Fruit fly (Drosophila melanogaster) whole organism, larva: ENCODE measurements around the gene Qsox2.
A peak's percentile ranks its signal among the peaks of the same experiment; 100 is the strongest.

Experiments
- noc ChIP-seq: fragments of 200-800 bp; sonication (Bioruptor generic); optimal IDR thresholded peaks from 3 replicates; lab custom pipeline; 2019; ENCODE audit warnings: missing biosample characterization, mild to moderate bottlenecking, missing genetic modification characterization, moderate library complexity

The Qsox2 gene

DNA sequence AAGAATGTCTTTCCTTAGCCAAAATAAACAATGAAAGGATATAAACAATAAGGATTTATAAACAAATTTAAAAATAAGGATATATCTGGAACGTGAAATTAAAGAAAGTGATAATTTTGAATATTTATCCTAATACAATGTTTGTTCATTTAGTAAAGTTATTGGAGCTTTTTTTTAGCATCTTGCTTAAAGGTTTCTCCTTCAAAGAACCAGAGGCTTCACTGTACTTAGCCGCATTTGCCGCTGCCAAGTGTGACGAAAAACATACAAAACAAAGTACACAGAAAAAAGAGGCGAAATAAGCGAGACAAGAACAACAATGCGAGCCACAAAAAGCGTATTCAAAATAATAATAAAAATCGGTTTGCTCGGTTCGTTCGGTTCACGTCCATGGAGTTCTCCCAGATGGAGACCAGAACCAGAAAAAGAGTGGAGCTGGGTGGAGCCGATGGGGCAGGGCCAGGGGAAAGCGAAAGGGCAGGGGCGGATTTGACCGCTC lies 27.9 kb downstream of the Qsox2 start:
- TF ChIP-seq noc (tag; lab: Kevin White, UChicago) = peak; percentile 21

DNA sequence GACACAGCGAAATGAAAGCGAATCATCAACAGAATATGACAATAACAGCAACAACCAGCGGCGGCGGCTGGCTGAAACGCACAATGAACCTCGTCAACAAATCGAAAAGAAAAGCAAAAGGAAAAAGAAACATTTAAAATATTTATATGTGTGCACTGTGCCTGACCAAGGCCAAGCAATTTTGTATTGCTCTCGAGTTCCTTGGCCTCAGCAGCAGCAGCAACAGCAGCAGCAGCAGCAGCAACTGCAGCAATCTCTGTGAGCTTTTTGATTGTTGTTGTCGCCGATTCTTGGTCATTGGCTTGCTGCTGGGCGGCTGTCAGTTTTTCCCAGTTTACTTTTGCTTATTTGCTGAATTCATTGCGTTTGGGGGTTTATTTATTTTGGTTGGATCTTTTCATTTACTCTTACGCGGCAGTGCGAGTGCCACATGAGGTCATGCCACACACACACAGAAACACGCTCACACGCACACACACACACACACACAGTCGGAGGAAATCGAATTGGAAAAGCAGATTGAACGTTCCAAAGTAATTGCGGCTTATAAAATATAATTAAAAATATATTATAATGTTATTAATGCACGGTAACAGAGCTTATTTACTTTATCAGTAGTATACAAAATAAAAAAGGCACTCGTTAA lies 30.6 kb downstream of the Qsox2 start:
- TF ChIP-seq noc (tag; lab: Kevin White, UChicago) = no peak

DNA sequence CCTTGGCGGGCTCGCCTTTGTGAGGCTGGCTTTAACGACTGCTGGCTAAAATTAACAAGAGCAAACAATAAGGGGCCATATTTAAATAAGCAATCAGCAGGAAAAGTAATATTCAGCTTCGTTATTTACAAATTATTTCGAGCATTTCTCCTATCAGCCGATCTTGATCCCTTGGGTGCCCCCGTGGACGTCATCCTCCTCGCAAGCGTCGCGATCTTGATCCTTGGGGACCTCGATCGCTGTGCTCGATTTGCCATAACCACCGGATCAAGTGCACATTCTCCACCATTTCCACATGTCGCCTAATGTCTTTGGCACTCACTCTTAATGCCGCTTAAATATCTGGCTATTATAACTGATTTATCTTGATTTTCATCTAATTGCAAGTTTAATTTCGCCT lies 31.1 kb downstream of the Qsox2 start:
- no peak for TF ChIP-seq noc (tag; lab: Kevin White, UChicago)

DNA sequence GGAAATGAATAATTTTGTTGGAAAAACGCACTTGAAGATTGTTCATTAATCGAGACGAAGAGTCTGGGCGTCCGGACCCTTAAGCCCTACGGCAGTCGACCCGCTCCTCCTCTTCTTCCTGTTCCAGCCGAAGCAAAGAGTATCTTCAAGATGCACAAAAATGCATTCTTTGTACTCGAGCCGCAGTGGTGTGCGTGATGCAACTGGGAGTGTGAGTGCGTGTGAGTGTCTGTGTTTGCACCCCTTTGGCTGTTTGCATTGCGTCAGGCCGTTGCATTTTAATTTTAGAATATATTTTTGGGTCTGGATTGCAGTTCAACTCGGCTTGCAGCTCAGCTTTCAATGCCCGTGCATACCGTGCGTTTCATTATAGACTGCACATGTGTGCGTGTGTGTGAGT lies 32.2 kb downstream of the Qsox2 start:
- no peak for TF ChIP-seq noc (tag; lab: Kevin White, UChicago)

DNA sequence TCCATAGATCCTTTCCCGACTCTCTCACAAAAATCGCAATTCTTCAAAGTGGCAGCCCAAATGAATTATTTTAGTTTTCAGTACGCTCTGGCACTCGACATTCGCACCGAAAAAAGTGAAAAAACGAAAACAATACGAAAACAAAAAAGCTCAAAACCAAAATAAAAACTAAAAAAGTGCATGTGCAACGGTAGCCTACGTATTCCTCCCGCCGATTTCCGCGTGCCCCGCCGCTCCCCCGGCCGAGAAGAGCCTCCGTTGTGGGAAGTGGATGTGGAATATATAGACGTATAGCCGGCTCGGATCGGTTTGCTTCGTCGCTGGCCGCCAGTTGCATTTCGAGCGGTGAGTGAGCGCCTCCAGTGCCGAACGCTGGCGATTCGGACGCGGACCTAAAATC lies 34.5 kb downstream of the Qsox2 start:
- TF ChIP-seq noc (tag; lab: Kevin White, UChicago) = no peak

DNA sequence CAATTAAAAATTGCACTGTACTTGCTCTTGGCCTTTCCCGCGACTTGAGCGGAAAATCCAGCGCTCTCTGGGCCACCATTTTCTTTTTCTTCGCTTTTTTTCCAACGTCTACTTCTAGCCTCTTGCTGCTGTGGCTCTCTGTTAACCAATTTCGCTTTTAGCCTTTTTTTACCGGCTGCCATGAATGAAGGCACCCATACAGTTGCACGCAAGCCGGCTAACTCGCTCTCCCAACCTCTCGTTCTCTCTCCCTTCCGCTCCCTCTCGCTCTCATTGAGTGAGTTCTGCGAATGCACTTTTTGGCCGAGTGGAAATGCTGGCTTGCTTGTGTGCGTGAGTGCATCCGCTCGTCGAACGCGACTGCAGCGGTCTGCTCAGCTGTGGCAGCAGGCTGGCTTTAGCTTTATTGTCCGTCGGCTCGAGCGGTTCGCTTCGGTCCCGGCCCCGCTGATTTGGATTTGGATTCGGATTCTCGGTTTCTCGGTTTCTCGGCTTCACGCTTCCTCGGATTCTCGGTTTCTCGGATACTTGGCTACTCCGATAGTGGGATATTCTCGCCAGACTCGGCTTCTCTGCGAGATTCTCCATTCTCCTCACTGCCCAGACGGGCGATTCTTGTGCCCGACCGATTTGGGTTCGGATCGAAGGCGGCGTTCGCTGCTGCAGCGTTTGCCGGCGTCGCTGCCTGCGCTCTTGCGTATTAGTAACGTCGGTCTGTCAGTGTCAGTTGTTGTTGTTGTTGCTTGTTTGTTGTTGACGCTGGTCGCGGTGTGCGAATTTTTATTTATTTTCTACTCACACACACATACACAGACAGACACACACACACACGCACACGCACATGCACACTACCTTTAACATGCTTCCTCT lies 35.4 kb downstream of the Qsox2 start, which contains the start of gene Eip93F:
Eip93F (plus strand) TSS at position 424 of the 870 bp plus-strand sequence.
- no peak for TF ChIP-seq noc (tag; lab: Kevin White, UChicago)

DNA sequence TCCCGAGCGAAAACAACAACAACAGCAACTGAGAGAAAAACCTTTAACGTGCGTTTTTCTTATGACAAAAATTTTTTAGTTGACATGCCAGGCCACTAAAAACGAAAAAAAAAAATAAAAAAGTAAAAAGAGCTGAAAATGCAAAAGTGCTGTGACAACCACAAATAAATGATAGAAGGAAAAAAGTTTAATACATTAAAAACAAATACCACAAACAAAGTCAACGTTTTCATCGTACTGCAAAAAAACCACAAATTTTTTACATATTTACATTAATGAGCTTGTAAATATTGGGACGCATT lies 36.0 kb downstream of the Qsox2 start:
- TF ChIP-seq noc (tag; lab: Kevin White, UChicago) = no peak

DNA sequence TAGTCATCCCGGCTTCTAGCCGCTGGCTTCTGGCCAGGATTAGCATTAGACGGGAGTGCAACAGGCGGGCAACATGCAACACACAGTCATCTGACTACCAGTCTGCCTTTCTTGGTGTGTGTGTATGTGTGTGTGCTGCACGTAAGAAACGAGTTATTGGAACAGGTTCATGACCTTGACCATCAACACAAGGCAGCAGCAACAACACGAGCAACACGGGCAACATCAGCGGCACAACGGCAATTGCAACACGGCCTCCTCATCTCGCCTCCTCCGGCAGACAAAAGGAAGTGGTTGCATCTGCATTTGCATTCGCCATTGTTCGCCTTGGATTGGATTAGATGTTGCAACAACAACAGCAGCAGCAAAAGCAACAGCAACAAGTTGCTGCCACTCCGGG lies 37.8 kb downstream of the Qsox2 start:
- no peak for TF ChIP-seq noc (tag; lab: Kevin White, UChicago)

DNA sequence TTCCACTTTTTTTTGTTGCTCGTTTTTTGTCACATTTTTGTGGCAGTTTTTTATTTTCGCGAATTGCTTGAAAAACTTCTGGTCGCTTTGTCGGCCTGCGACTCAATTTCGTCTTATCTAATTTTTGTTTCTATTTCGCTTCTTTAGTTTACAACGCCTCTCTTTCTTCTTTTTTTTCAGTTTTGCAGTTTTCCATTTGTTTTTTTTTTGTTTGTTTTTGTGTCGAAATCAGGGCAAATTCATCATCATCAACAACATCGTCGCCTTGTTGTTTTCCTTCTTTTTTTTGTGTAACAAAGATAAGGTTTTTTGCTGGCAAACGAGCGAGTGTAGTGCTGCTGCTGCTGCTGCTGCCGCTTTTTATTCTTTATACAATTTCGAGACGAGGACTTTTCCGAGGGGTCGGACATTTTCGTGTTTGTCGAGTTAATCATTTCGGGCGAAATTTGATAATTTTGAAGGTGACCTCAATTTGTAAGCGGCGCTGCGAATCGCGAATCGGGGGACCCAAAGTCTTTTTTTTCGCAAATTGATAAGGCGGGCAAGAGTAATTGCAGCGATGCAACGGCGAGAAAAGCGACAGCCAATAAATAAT lies 40.6 kb downstream of the Qsox2 start:
- TF ChIP-seq noc (tag; lab: Kevin White, UChicago) = no peak

DNA sequence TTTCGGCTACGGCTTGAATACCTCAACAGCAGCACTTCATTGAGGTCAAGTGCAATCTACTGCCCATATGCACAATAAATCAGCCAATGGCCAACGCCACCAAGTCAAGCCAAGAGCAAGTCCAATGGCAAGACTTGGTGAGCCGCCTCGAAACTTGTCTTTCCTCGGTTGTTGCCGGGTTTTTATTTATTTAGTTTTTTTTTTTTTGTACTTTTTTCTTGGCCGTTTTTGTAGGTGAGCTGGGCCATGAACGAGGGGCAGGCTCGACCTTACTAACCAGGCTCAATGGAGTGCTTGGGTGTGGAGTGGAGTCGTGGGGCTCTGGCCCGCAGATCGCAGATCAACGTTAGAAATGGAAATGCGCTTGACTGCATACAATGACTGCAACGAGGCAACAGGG lies 42.8 kb downstream of the Qsox2 start:
- no peak for TF ChIP-seq noc (tag; lab: Kevin White, UChicago)

DNA sequence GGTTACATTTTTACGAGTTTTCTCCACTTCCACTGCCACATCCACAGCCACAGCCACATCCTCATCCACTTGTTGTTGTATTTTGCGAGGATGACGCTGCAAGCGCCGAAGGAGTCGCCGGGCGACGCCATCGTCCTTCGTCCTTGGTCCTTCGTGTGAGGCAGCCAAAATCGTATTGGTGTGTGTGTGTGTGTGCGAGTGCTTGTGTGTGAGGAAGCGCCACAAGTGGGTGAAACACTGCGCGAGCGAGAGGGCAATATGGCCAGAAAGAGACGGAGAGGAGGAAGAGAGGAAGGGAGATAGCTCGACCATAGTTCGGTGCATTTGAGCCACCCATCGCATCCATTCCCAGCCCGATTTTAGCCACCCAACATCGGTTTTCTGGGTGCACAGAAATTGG lies 50.8 kb downstream of the Qsox2 start:
- TF ChIP-seq noc (tag; lab: Kevin White, UChicago) = no peak
